Worm (Caenorhabditis elegans): ENCODE results near the gene acl-8.
A peak's percentile ranks its signal among the peaks of the same experiment; 100 is the strongest.

Gene acl-8

ce11 chrV:6430526-6431371 lies 19.9 kb upstream of the acl-8 start (continued):
- TF ChIP-seq alr-1 (tag; optimal IDR thresholded peaks at IDR 0.05; ENCODE audit: borderline replicate concordance) (no peak), unc-86 (tag; optimal IDR thresholded peaks at IDR 0.05) (no peak), ceh-88 (GFP tag; IDR thresholded peaks at IDR 0.05) (no peak), sox-4 (tag; optimal IDR thresholded peaks at IDR 0.05) (no peak), nhr-90 (tag; optimal IDR thresholded peaks at IDR 0.05; ENCODE audit: poor library complexity) (peak; percentile 33), aha-1 (tag; optimal IDR thresholded peaks at IDR 0.05) (no peak), Y116A8C.19 (tag; optimal IDR thresholded peaks at IDR 0.05; ENCODE audit: borderline replicate concordance) (no peak), dpl-1 (GFP tag; optimal IDR thresholded peaks at IDR 0.05) (no peak), nhr-71 (tag; optimal IDR thresholded peaks at IDR 0.05) (peak; percentile 27), fos-1 (tag; optimal IDR thresholded peaks at IDR 0.05) (no peak), lin-13 (GFP tag; optimal IDR thresholded peaks at IDR 0.05) (no peak), nhr-85 (tag) (no peak), aly-2 (tag; optimal IDR thresholded peaks at IDR 0.05) (no peak), egl-13 (tag; optimal IDR thresholded peaks at IDR 0.05) (no peak), snu-23 (GFP tag; optimal IDR thresholded peaks at IDR 0.05) (peak; percentile 3), nhr-76 (tag; optimal IDR thresholded peaks at IDR 0.05) (no peak), ceh-90 (tag; optimal IDR thresholded peaks at IDR 0.05) (no peak), pag-3 (tag; optimal IDR thresholded peaks at IDR 0.05; ENCODE audit: borderline replicate concordance, insufficient read depth) (no peak), nhr-20 (tag; optimal IDR thresholded peaks at IDR 0.05) (peak; percentile 41), nhr-47 (tag; optimal IDR thresholded peaks at IDR 0.05) (no peak), sptf-1 (tag; optimal IDR thresholded peaks at IDR 0.05) (no peak), elt-2 (tag; optimal IDR thresholded peaks at IDR 0.05) (no peak), irx-1 (tag; optimal IDR thresholded peaks at IDR 0.05) (no peak), efl-3 (GFP tag; optimal IDR thresholded peaks at IDR 0.05) (no peak), nhr-28 (tag; optimal IDR thresholded peaks at IDR 0.05) (no peak), fkh-4 (tag; optimal IDR thresholded peaks at IDR 0.05; ENCODE audit: borderline replicate concordance) (no peak), ceh-63 (GFP tag; optimal IDR thresholded peaks at IDR 0.05) (no peak), nhr-77 (tag; optimal IDR thresholded peaks at IDR 0.05) (no peak), vab-15 (tag; optimal IDR thresholded peaks at IDR 0.05) (no peak), mdl-1 (tag; optimal IDR thresholded peaks at IDR 0.05) (no peak), zip-4 (GFP tag; optimal IDR thresholded peaks at IDR 0.05) (no peak), F16B12.6 (tag; optimal IDR thresholded peaks at IDR 0.05) (no peak)

- TF ChIP-seq sox-4 (tag; optimal IDR thresholded peaks at IDR 0.05) (no peak), pag-3 (tag; optimal IDR thresholded peaks at IDR 0.05; ENCODE audit: borderline replicate concordance, insufficient read depth) (no peak), aly-2 (tag; optimal IDR thresholded peaks at IDR 0.05) (no peak), elt-3 (tag; optimal IDR thresholded peaks at IDR 0.05) (peak in 1 of 6 experiments; percentile 36), C04F5.9 (tag; optimal IDR thresholded peaks at IDR 0.05) (no peak), sup-37 (GFP tag; optimal IDR thresholded peaks at IDR 0.05) (no peak), Y116A8C.19 (tag; optimal IDR thresholded peaks at IDR 0.05; ENCODE audit: borderline replicate concordance) (no peak), xbp-1 (tag; optimal IDR thresholded peaks at IDR 0.05) (peak; percentile 38), dsc-1 (tag; optimal IDR thresholded peaks at IDR 0.05) (no peak), ces-1 (GFP tag; optimal IDR thresholded peaks at IDR 0.05) (no peak), fkh-10 (GFP tag; optimal IDR thresholded peaks at IDR 0.05) (no peak), lin-15B (tag; optimal IDR thresholded peaks at IDR 0.05) (peak; percentile 89), pax-3 (tag; optimal IDR thresholded peaks at IDR 0.05) (no peak), ceh-90 (tag; optimal IDR thresholded peaks at IDR 0.05) (peak; percentile 76), nhr-76 (tag; optimal IDR thresholded peaks at IDR 0.05) (no peak), fos-1 (tag; optimal IDR thresholded peaks at IDR 0.05) (no peak), vab-15 (tag; optimal IDR thresholded peaks at IDR 0.05) (no peak), aha-1 (tag; optimal IDR thresholded peaks at IDR 0.05) (no peak), jun-1 (tag; optimal IDR thresholded peaks at IDR 0.05) (no peak), sptf-1 (tag; optimal IDR thresholded peaks at IDR 0.05) (no peak), nhr-47 (tag; optimal IDR thresholded peaks at IDR 0.05) (peak; percentile 63), lin-39 (tag; optimal IDR thresholded peaks at IDR 0.05) (no peak), ceh-82 (tag; optimal IDR thresholded peaks at IDR 0.05) (peak in 1 of 3 experiments; percentile 80), lin-14 (GFP tag; optimal IDR thresholded peaks at IDR 0.05) (peak; percentile 69), nhr-90 (tag; optimal IDR thresholded peaks at IDR 0.05; ENCODE audit: poor library complexity) (peak; percentile 6), nhr-19 (GFP tag; conservative IDR thresholded peaks at IDR 0.05) (peak; percentile 43; the same call in 1 of the 2 replicates), efl-3 (GFP tag; optimal IDR thresholded peaks at IDR 0.05) (no peak)
Measured at ce11 chrV:6433446-6434178, 17.1 kb upstream of the acl-8 start, which contains the start of the genes gad-1 and erfa-1. gad-1 (minus strand) TSS chrV:6433496. erfa-1 (plus strand) TSS chrV:6434128.
